Fruit fly (Drosophila melanogaster): ENCODE results near the gene Prp3.

Gene Prp3

DNA sequence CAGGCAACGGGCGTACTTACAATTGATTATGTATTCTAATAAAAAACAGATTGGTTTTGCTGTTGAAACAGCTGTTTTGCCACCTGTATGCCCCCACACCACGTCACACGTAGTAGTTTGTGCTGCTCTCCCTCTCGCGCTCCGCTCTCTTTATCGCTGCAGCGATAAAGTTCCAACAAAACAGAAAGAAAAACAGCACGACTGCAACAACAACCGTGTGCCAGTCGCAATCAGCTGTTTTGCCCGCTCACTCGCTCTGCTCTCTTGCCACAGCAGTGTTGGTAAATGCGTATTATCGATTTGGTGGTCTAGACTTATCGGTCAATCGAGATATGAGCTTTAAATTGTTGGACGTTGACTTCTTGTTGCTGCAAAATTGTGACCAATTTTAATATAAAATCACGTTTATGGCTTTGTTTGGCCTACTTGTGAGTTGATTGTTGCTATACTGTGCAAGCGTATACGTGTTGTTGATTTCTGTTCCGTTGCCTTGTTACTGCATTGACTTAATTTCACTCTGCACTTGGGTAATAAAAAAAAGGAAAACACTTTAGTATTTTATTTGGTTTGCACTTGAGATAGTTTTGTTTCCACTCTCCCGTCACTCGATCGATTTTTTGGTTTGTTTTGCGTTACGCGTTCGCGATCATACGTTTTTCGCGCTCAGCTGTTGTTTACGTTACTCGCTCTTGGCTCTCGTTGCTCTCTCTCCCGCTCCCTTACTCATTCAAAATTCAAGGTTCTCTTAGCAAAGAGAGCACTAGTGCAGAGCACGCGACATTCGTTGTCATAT lies 13.0 kb upstream of the Prp3 start (continued):
- TF ChIP-seq Sox102F (GFP tag; optimal IDR thresholded peaks at IDR 0.05) (peak; percentile 15), lz (GFP tag; optimal IDR thresholded peaks at IDR 0.05) (peak; percentile 28), Eip78C (GFP tag) (peak; percentile 62), Eip93F (GFP tag; optimal IDR thresholded peaks at IDR 0.05) (peak; percentile 15), achi (GFP tag; optimal IDR thresholded peaks at IDR 0.05) (peak; percentile 67), CG6163 (GFP tag; IDR thresholded peaks at IDR 0.05) (peak; percentile 66), CG16779 (tag; optimal IDR thresholded peaks at IDR 0.05) (peak; percentile 29), OdsH (GFP tag; optimal IDR thresholded peaks at IDR 0.05) (peak; percentile 39), CG3919 (GFP tag; optimal IDR thresholded peaks at IDR 0.05) (peak; percentile 27), acj6 (GFP tag; optimal IDR thresholded peaks at IDR 0.05) (peak; percentile 43), CG8119 (GFP tag; IDR thresholded peaks at IDR 0.05) (peak; percentile 42; the same call in 2 of the 3 replicates), svp (GFP tag) (peak; percentile 69), Ets96B (tag; optimal IDR thresholded peaks at IDR 0.05) (peak; percentile 59), net (GFP tag; optimal IDR thresholded peaks at IDR 0.05) (peak; percentile 9), Eip75B (GFP tag; optimal IDR thresholded peaks at IDR 0.05) (no peak), salr (GFP tag; optimal IDR thresholded peaks at IDR 0.05) (peak in 1 of 2 experiments; percentile 51), Sox14 (GFP tag; optimal IDR thresholded peaks at IDR 0.05) (peak; percentile 46), Blimp-1 (GFP tag; optimal IDR thresholded peaks at IDR 0.05) (no peak), CG1621 (tag; optimal IDR thresholded peaks at IDR 0.05) (peak; percentile 19), ss (GFP tag; optimal IDR thresholded peaks at IDR 0.05) (peak; percentile 1 to 69), CG6854 (GFP tag; optimal IDR thresholded peaks at IDR 0.05) (no peak), CG6792 (GFP tag; optimal IDR thresholded peaks at IDR 0.05) (peak; percentile 4), CG10669 (GFP tag; optimal IDR thresholded peaks at IDR 0.05) (peak; percentile 20), Hr39 (GFP tag; optimal IDR thresholded peaks at IDR 0.05) (peak; percentile 24), Met (GFP tag; optimal IDR thresholded peaks at IDR 0.05) (peak; percentile 53), CG10631 (GFP tag; optimal IDR thresholded peaks at IDR 0.05) (no peak), Sox15 (GFP tag; optimal IDR thresholded peaks at IDR 0.05) (no peak), fd59A (GFP tag; optimal IDR thresholded peaks at IDR 0.05) (peak; percentile 16), vri (GFP tag; optimal IDR thresholded peaks at IDR 0.05) (peak; percentile 32), CG6808 (GFP tag; optimal IDR thresholded peaks at IDR 0.05) (peak; percentile 57), eg (GFP tag; IDR thresholded peaks at IDR 0.05) (peak; percentile 81)

dm6 chr3L:19897685-19898009 lies 12.5 kb upstream of the Prp3 start:
- TF ChIP-seq achi (GFP tag; optimal IDR thresholded peaks at IDR 0.05) (no peak), CG8319 (GFP tag; optimal IDR thresholded peaks at IDR 0.05) (no peak), Hr39 (GFP tag; optimal IDR thresholded peaks at IDR 0.05) (no peak), CG11762 (GFP tag; optimal IDR thresholded peaks at IDR 0.05; ENCODE audit: insufficient read depth) (no peak), fkh (GFP tag; optimal IDR thresholded peaks at IDR 0.05) (peak; percentile 58), CG6792 (GFP tag; optimal IDR thresholded peaks at IDR 0.05) (no peak), dsx (GFP tag; optimal IDR thresholded peaks at IDR 0.05; ENCODE audit: poor library complexity, severe bottlenecking) (no peak), Ets96B (tag; optimal IDR thresholded peaks at IDR 0.05) (no peak)

- no peak for TF ChIP-seq CG11294 (GFP tag; IDR thresholded peaks at IDR 0.05)
- peak; percentile 40 for TF ChIP-seq CG8632 (GFP tag; optimal IDR thresholded peaks at IDR 0.05)
- no peak for TF ChIP-seq Eip75B (GFP tag; optimal IDR thresholded peaks at IDR 0.05)
- peak; percentile 70 for TF ChIP-seq CG10631 (GFP tag; optimal IDR thresholded peaks at IDR 0.05)
- peak; percentile 60 for TF ChIP-seq acj6 (GFP tag; optimal IDR thresholded peaks at IDR 0.05)
- no peak for TF ChIP-seq Lpt (GFP tag; optimal IDR thresholded peaks at IDR 0.05)
- peak; percentile 35 for TF ChIP-seq Ets96B (tag; optimal IDR thresholded peaks at IDR 0.05)
- TF ChIP-seq Smox (GFP tag; optimal IDR thresholded peaks at IDR 0.05): peak; percentile 32
- TF ChIP-seq net (GFP tag; optimal IDR thresholded peaks at IDR 0.05): no peak
- TF ChIP-seq dac (GFP tag; optimal IDR thresholded peaks at IDR 0.05): peak; percentile 28
- peak; percentile 1 for TF ChIP-seq CG31627 (GFP tag; optimal IDR thresholded peaks at IDR 0.05)
- TF ChIP-seq Hr38 (GFP tag; optimal IDR thresholded peaks at IDR 0.05): no peak
- TF ChIP-seq topi (GFP tag; optimal IDR thresholded peaks at IDR 0.05): peak; percentile 15
- TF ChIP-seq CG16779 (tag; optimal IDR thresholded peaks at IDR 0.05): no peak
- peak; percentile 27 for TF ChIP-seq CG8319 (GFP tag; optimal IDR thresholded peaks at IDR 0.05)
- no peak for TF ChIP-seq CG7368 (GFP tag; optimal IDR thresholded peaks at IDR 0.05)
- peak; percentile 17 for TF ChIP-seq CG11762 (GFP tag; optimal IDR thresholded peaks at IDR 0.05; ENCODE audit: insufficient read depth)
- TF ChIP-seq svp (GFP tag): peak; percentile 87
- TF ChIP-seq Met (GFP tag; optimal IDR thresholded peaks at IDR 0.05): peak; percentile 36
- TF ChIP-seq Blimp-1 (GFP tag; optimal IDR thresholded peaks at IDR 0.05): no peak
- TF ChIP-seq CG1621 (tag; optimal IDR thresholded peaks at IDR 0.05): no peak
- peak; percentile 35 for TF ChIP-seq CG6808 (GFP tag; optimal IDR thresholded peaks at IDR 0.05)
These were observed 11.4 kb upstream of the Prp3 start for dm6 chr3L:19898547-19899282.
